Worm (Caenorhabditis elegans) whole organism, young adult: ENCODE measurements around the gene grl-2.

ENCODE experiments used
- T07F8.4 ChIP-seq: sonication (generic microtip); optimal IDR thresholded peaks from 2 replicates; lab custom pipeline; 2016; ENCODE audit warnings: mild to moderate bottlenecking, missing genetic modification characterization, moderate library complexity, missing compliant biosample characterization
- ccch-3 ChIP-seq: fragments of 200-800 bp; sonication (Bioruptor generic); optimal IDR thresholded peaks from 2 replicates; lab custom pipeline; 2018; ENCODE audit warnings: mild to moderate bottlenecking, missing genetic modification characterization, missing compliant biosample characterization
- die-1 ChIP-seq: sonication (generic microtip); optimal IDR thresholded peaks from 2 replicates; lab custom pipeline; 2016; ENCODE audit warnings: missing genotype, mild to moderate bottlenecking, missing genetic modification characterization, missing compliant biosample characterization
- snpc-4 ChIP-seq, 5 experiments: fragments of 150-350 bp in 1 of 5; sonication (generic microtip) in 4 of 5; optimal IDR thresholded peaks; 2 replicates each; lab custom pipeline; 2014 to 2018; ENCODE audit warnings: missing genetic modification characterization in 5 of 5, missing biosample characterization in 3 of 5, antibody characterized with exemption in 2 of 5, mild to moderate bottlenecking in 2 of 5, missing compliant biosample characterization in 2 of 5, missing genotype in 2 of 5, moderate library complexity in 2 of 5, missing genetic modification reagents in 1 of 5
- unc-62 ChIP-seq: fragments of 150-350 bp; optimal IDR thresholded peaks from 2 replicates; lab custom pipeline; 2014; ENCODE audit warnings: missing biosample characterization, missing genetic modification reagents, missing genetic modification characterization
- ztf-18 ChIP-seq: sonication (generic microtip); optimal IDR thresholded peaks from 2 replicates; lab custom pipeline; 2016; ENCODE audit warnings: missing genotype, mild to moderate bottlenecking, missing genetic modification characterization, missing compliant biosample characterization

ce11 chrV:12933654-12934053, 11.2 kb upstream of the grl-2 start:
- TF ChIP-seq T07F8.4 = no peak
- no peak for TF ChIP-seq ztf-18
- TF ChIP-seq die-1 (tag; lab: Kevin White, UChicago) = no peak
- no peak for TF ChIP-seq unc-62 (GFP tag; lab: Kevin White, UChicago)
- TF ChIP-seq ccch-3 (GFP tag; lab: Kevin White, UChicago) = no peak
- no peak for TF ChIP-seq snpc-4 (GFP tag; optimal IDR thresholded peaks at IDR 0.05; lab: Kevin White, UChicago)
- no peak for TF ChIP-seq snpc-4 (tag; optimal IDR thresholded peaks at IDR 0.05; lab: Kevin White, UChicago)
